Worm (Caenorhabditis elegans) whole organism, mixed stage, embryonic: ENCODE results near the gene trcs-1.

Source experiments
- bed-3 ChIP-seq: fragments of 200-800 bp; sonication (Bioruptor generic); optimal IDR thresholded peaks from 3 replicates; lab custom pipeline; 2018; ENCODE audit warnings: mild to moderate bottlenecking, missing genetic modification characterization, moderate library complexity, missing compliant biosample characterization
- blmp-1 ChIP-seq: fragments of 150-350 bp; optimal IDR thresholded peaks from 2 replicates; lab custom pipeline; 2014; ENCODE audit warnings: missing biosample characterization, missing genetic modification characterization
- ceh-83 ChIP-seq: fragments of 200-800 bp; sonication (Bioruptor generic); optimal IDR thresholded peaks from 2 replicates; lab custom pipeline; 2018; ENCODE audit warnings: mild to moderate bottlenecking, missing genetic modification characterization, missing compliant biosample characterization
- ces-1 ChIP-seq: fragments of 150-350 bp; optimal IDR thresholded peaks from 2 replicates; lab custom pipeline; 2014; ENCODE audit warnings: missing biosample characterization, missing genetic modification reagents, missing genetic modification characterization
- nhr-2 ChIP-seq: fragments of 150-350 bp; optimal IDR thresholded peaks from 2 replicates; lab custom pipeline; 2014; ENCODE audit warnings: missing biosample characterization, missing genetic modification characterization

- TF ChIP-seq bed-3 (no peak), ces-1 (GFP tag; lab: Kevin White, UChicago) (no peak), nhr-2 (no peak), blmp-1 (no peak), ceh-83 (GFP tag; lab: Kevin White, UChicago) (no peak)
Measured at ce11 chrIV:9566505-9566904, 22.1 kb downstream of the trcs-1 start, which contains the start of gene lron-14.
